Fruit fly (Drosophila melanogaster): ENCODE measurements around the gene Ssdp.

Ssdp gene

DNA sequence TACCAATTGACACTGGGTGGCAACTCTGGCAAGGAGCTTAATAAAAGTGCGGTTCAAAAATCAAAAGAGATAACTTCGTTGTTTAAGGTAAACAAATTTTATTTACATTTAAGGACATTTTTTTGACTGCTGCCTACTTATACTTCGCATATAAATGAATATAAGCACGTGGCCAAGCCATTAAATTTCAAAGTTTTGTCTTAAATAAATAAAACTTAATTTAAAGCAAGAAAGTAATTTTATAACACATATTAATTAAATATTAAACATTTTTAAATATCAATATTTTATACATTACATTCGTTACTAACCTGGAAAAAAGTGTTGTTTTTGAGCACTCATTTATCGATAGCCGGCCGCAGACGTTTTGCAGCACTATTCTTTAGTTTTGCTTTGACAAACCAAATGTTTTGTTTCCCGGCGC lies 10.7 kb downstream of the Ssdp start, which contains the start of the genes CG12321 and MED17 (continued):
- no peak for TF ChIP-seq CG31365 (tag; optimal IDR thresholded peaks at IDR 0.05)
- peak; percentile 66 for TF ChIP-seq Dp (GFP tag; optimal IDR thresholded peaks at IDR 0.05)
- TF ChIP-seq tio (GFP tag; optimal IDR thresholded peaks at IDR 0.05), result peak; percentile 90
- TF ChIP-seq Ets97D (GFP tag; optimal IDR thresholded peaks at IDR 0.05), result peak; percentile 55
- peak; percentile 96 for TF ChIP-seq CG8290 (GFP tag; optimal IDR thresholded peaks at IDR 0.05)
- TF ChIP-seq CG8290 (tag; optimal IDR thresholded peaks at IDR 0.05), result peak; percentile 73 to 85
- peak; percentile 43 for TF ChIP-seq CG3838 (GFP tag; optimal IDR thresholded peaks at IDR 0.05)
- peak; percentile 79 for TF ChIP-seq CG4730 (GFP tag; IDR thresholded peaks at IDR 0.05)
- TF ChIP-seq CG15011 (GFP tag; optimal IDR thresholded peaks at IDR 0.05), result peak; percentile 63
- TF ChIP-seq Aef1 (GFP tag; IDR thresholded peaks at IDR 0.05), result peak; percentile 90
- TF ChIP-seq Doc3 (GFP tag; IDR thresholded peaks at IDR 0.05; ENCODE audit: partially characterized antibody), result no peak
- peak; percentile 90 for TF ChIP-seq Ssrp (tag; optimal IDR thresholded peaks at IDR 0.05)
- peak; percentile 72; the same call in 2 of the 3 replicates for TF ChIP-seq gce (GFP tag; IDR thresholded peaks at IDR 0.05)
- TF ChIP-seq Side (GFP tag; optimal IDR thresholded peaks at IDR 0.05), result peak; percentile 4
- peak; percentile 87 for TF ChIP-seq CG7372 (GFP tag; IDR thresholded peaks at IDR 0.05)
- peak; percentile 82 for TF ChIP-seq CG16779 (GFP tag; IDR thresholded peaks at IDR 0.05)
- TF ChIP-seq stwl (tag; optimal IDR thresholded peaks at IDR 0.05), result peak; percentile 75
- peak; percentile 66 to 93 for TF ChIP-seq dpn (GFP tag; optimal IDR thresholded peaks at IDR 0.05)
- peak; percentile 84 for TF ChIP-seq lilli (GFP tag; optimal IDR thresholded peaks at IDR 0.05)
- peak; percentile 54 for TF ChIP-seq Nf-YB (GFP tag; optimal IDR thresholded peaks at IDR 0.05)
- TF ChIP-seq CG30403 (GFP tag; optimal IDR thresholded peaks at IDR 0.05), result peak; percentile 93
- TF ChIP-seq gfzf (GFP tag; optimal IDR thresholded peaks at IDR 0.05), result no peak
- no peak for TF ChIP-seq prd (optimal IDR thresholded peaks at IDR 0.05)
- peak; percentile 89 for TF ChIP-seq prd (GFP tag; IDR thresholded peaks at IDR 0.05)
- no peak for TF ChIP-seq amos (GFP tag; IDR thresholded peaks at IDR 0.05; ENCODE audit: partially characterized antibody)
- no peak for TF ChIP-seq en (GFP tag; optimal IDR thresholded peaks at IDR 0.05)
- no peak for TF ChIP-seq mld (GFP tag; IDR thresholded peaks at IDR 0.05; ENCODE audit: partially characterized antibody)
- no peak for TF ChIP-seq fd102C (GFP tag; optimal IDR thresholded peaks at IDR 0.05)
- TF ChIP-seq Dip2 (GFP tag; IDR thresholded peaks at IDR 0.05), result no peak
- TF ChIP-seq ATbp (GFP tag; optimal IDR thresholded peaks at IDR 0.05), result no peak
- peak; percentile 95 for TF ChIP-seq CoRest (tag; optimal IDR thresholded peaks at IDR 0.05)
- TF ChIP-seq CG15601 (tag; optimal IDR thresholded peaks at IDR 0.05), result peak; percentile 81
- peak; percentile 85 for TF ChIP-seq HLH3B (GFP tag; IDR thresholded peaks at IDR 0.05)
- TF ChIP-seq run (tag; optimal IDR thresholded peaks at IDR 0.05), result no peak
- peak; percentile 82 for TF ChIP-seq CG3065 (GFP tag; optimal IDR thresholded peaks at IDR 0.05)
- TF ChIP-seq wor (GFP tag; IDR thresholded peaks at IDR 0.05), result peak; percentile 85
- TF ChIP-seq Sry-δ (GFP tag; optimal IDR thresholded peaks at IDR 0.05), result peak; percentile 34
- no peak for TF ChIP-seq hbn (GFP tag; IDR thresholded peaks at IDR 0.05; ENCODE audit: partially characterized antibody)
- TF ChIP-seq H15 (GFP tag; IDR thresholded peaks at IDR 0.05), result peak; percentile 72; the same call in 2 of the 3 replicates
- TF ChIP-seq BtbVII (GFP tag; optimal IDR thresholded peaks at IDR 0.05), result peak; percentile 86
- peak; percentile 79 for TF ChIP-seq Hsf (GFP tag; optimal IDR thresholded peaks at IDR 0.05)
- peak; percentile 84 for TF ChIP-seq unpg (GFP tag; optimal IDR thresholded peaks at IDR 0.05)
- peak; percentile 54 for TF ChIP-seq CG10274 (GFP tag; optimal IDR thresholded peaks at IDR 0.05)
- TF ChIP-seq Bgb (GFP tag; IDR thresholded peaks at IDR 0.05; ENCODE audit: partially characterized antibody), result no peak
- TF ChIP-seq gcm (GFP tag; optimal IDR thresholded peaks at IDR 0.05), result peak; percentile 61
- TF ChIP-seq CG11247 (GFP tag; IDR thresholded peaks at IDR 0.05), result peak; percentile 92
- TF ChIP-seq CG4404 (GFP tag; IDR thresholded peaks at IDR 0.05), result peak; percentile 86
- peak; percentile 66 for TF ChIP-seq CG16863 (GFP tag; optimal IDR thresholded peaks at IDR 0.05)
- TF ChIP-seq CG11723 (GFP tag; optimal IDR thresholded peaks at IDR 0.05), result peak; percentile 82
- peak; percentile 37 for TF ChIP-seq kah (GFP tag; optimal IDR thresholded peaks at IDR 0.05)
- TF ChIP-seq CG7556 (GFP tag; optimal IDR thresholded peaks at IDR 0.05), result peak; percentile 85

Measured in whole organism, embryonic.